Worm (Caenorhabditis elegans) whole organism, L2 larva: ENCODE measurements around the gene Y39B6A.33.

Experiments used
- F13H6.1 ChIP-seq: sonication (generic microtip); optimal IDR thresholded peaks from 2 replicates; lab custom pipeline; 2016; ENCODE audit warnings: missing genetic modification characterization, missing compliant biosample characterization
- Y55F3AM.14 ChIP-seq: fragments of 200-800 bp; sonication (Bioruptor generic); optimal IDR thresholded peaks from 2 replicates; lab custom pipeline; 2018; ENCODE audit warnings: mild to moderate bottlenecking, missing genetic modification characterization, missing compliant biosample characterization
- ZK546.5 ChIP-seq: sonication (generic microtip); optimal IDR thresholded peaks from 2 replicates; lab custom pipeline; 2017; ENCODE audit warnings: missing biosample characterization, missing genetic modification characterization
- aly-2 ChIP-seq: fragments of 150-350 bp; optimal IDR thresholded peaks from 2 replicates; lab custom pipeline; 2014; ENCODE audit warnings: missing biosample characterization, missing genetic modification characterization
- blmp-1 ChIP-seq: sonication (generic microtip); optimal IDR thresholded peaks from 2 replicates; lab custom pipeline; 2017; ENCODE audit warnings: missing genetic modification characterization, mild to moderate bottlenecking, missing compliant biosample characterization, antibody characterized with exemption, moderate library complexity; ENCODE audit not compliant: insufficient read depth
- ceh-16 ChIP-seq: fragments of 150-350 bp; optimal IDR thresholded peaks from 2 replicates; lab custom pipeline; 2014; ENCODE audit warnings: missing biosample characterization, missing genetic modification characterization
- ceh-82 ChIP-seq: fragments of 150-350 bp; optimal IDR thresholded peaks from 2 replicates; lab custom pipeline; 2014; ENCODE audit warnings: missing biosample characterization, missing genetic modification characterization
- crh-2 ChIP-seq: sonication (generic microtip); optimal IDR thresholded peaks from 2 replicates; lab custom pipeline; 2017; ENCODE audit warnings: missing biosample characterization, missing genetic modification characterization
- dmd-4 ChIP-seq: sonication (generic microtip); optimal IDR thresholded peaks from 2 replicates; lab custom pipeline; 2017; ENCODE audit warnings: missing biosample characterization, missing genetic modification characterization
- elt-3 ChIP-seq: sonication (generic microtip); optimal IDR thresholded peaks from 2 replicates; lab custom pipeline; 2017; ENCODE audit warnings: missing biosample characterization, missing genetic modification characterization
- fos-1 ChIP-seq: fragments of 150-350 bp; optimal IDR thresholded peaks from 2 replicates; lab custom pipeline; 2014; ENCODE audit warnings: missing biosample characterization, missing genetic modification characterization
- gmeb-1 ChIP-seq: fragments of 150-350 bp; optimal IDR thresholded peaks from 2 replicates; lab custom pipeline; 2014; ENCODE audit warnings: missing biosample characterization, missing genetic modification characterization
- lin-11 ChIP-seq: fragments of 150-350 bp; sonication (generic microtip); optimal IDR thresholded peaks from 2 replicates; lab custom pipeline; 2014; ENCODE audit warnings: missing biosample characterization, missing genetic modification characterization, inconsistent platforms, mixed read lengths
- lin-13 ChIP-seq: fragments of 150-350 bp; optimal IDR thresholded peaks from 2 replicates; lab custom pipeline; 2014; ENCODE audit warnings: missing biosample characterization, missing genetic modification reagents, missing genetic modification characterization
- mbf-1 ChIP-seq: sonication (generic microtip); optimal IDR thresholded peaks from 2 replicates; lab custom pipeline; 2017; ENCODE audit warnings: missing biosample characterization, missing genetic modification characterization
- nhr-10 ChIP-seq: sonication (generic microtip); optimal IDR thresholded peaks from 2 replicates; lab custom pipeline; 2017; ENCODE audit warnings: missing biosample characterization, missing genetic modification characterization
- nhr-12 ChIP-seq: fragments of 150-350 bp; optimal IDR thresholded peaks from 2 replicates; lab custom pipeline; 2014; ENCODE audit warnings: missing biosample characterization, missing genetic modification characterization
- nhr-129 ChIP-seq: fragments of 150-350 bp; optimal IDR thresholded peaks from 2 replicates; lab custom pipeline; 2014; ENCODE audit warnings: missing biosample characterization, missing genetic modification characterization
- nhr-21 ChIP-seq: fragments of 150-350 bp; optimal IDR thresholded peaks from 2 replicates; lab custom pipeline; 2014; ENCODE audit warnings: missing biosample characterization, missing genetic modification characterization
- nhr-237 ChIP-seq: fragments of 150-350 bp; optimal IDR thresholded peaks from 2 replicates; lab custom pipeline; 2014; ENCODE audit warnings: missing biosample characterization, missing genetic modification characterization
- nhr-6 ChIP-seq: fragments of 150-350 bp; optimal IDR thresholded peaks from 2 replicates; lab custom pipeline; 2014; ENCODE audit warnings: missing biosample characterization, missing genetic modification characterization
- nhr-77 ChIP-seq: fragments of 150-350 bp; optimal IDR thresholded peaks from 2 replicates; lab custom pipeline; 2014; ENCODE audit warnings: missing biosample characterization, missing genetic modification characterization
- sem-4 ChIP-seq: fragments of 150-350 bp; optimal IDR thresholded peaks from 2 replicates; lab custom pipeline; 2014; ENCODE audit warnings: missing biosample characterization, missing genetic modification reagents, missing genetic modification characterization
- skn-1 ChIP-seq: sonication (generic microtip); optimal IDR thresholded peaks from 2 replicates; lab custom pipeline; 2017; ENCODE audit warnings: missing biosample characterization, missing genetic modification characterization
- sma-3 ChIP-seq: sonication (generic microtip); optimal IDR thresholded peaks from 2 replicates; lab custom pipeline; 2016; ENCODE audit warnings: missing genetic modification reagents, missing genetic modification characterization, missing compliant biosample characterization
- sma-9 ChIP-seq, 2 experiments: fragments of 150-350 bp in 1 of 2; sonication (generic microtip) in 1 of 2; optimal IDR thresholded peaks; 2 replicates each; lab custom pipeline; 2014 to 2016; ENCODE audit warnings: missing genetic modification characterization in 2 of 2, mild to moderate bottlenecking in 1 of 2, missing biosample characterization in 1 of 2, missing compliant biosample characterization in 1 of 2, missing genetic modification reagents in 1 of 2, moderate library complexity in 1 of 2
- unc-55 ChIP-seq: fragments of 150-350 bp; sonication (generic microtip); optimal IDR thresholded peaks from 3 replicates; lab custom pipeline; 2014; ENCODE audit warnings: missing biosample characterization, missing genetic modification reagents, missing genetic modification characterization
- unc-62 ChIP-seq: fragments of 150-350 bp; optimal IDR thresholded peaks from 2 replicates; lab custom pipeline; 2014; ENCODE audit warnings: missing biosample characterization, missing genetic modification reagents, missing genetic modification characterization
- zag-1 ChIP-seq: fragments of 150-350 bp; optimal IDR thresholded peaks from 2 replicates; lab custom pipeline; 2014; ENCODE audit warnings: missing biosample characterization, missing genetic modification characterization
- ztf-1 ChIP-seq: fragments of 200-800 bp; sonication (Bioruptor generic); conservative IDR thresholded peaks from 2 replicates; pipeline ENCODE4 v1.3.6; 2022; ENCODE audit warnings: missing genetic modification characterization, missing compliant biosample characterization
- ztf-11 ChIP-seq: sonication (generic microtip); optimal IDR thresholded peaks from 2 replicates; lab custom pipeline; 2017; ENCODE audit warnings: missing biosample characterization, missing genetic modification characterization
- ztf-4 ChIP-seq: fragments of 150-350 bp; optimal IDR thresholded peaks from 2 replicates; lab custom pipeline; 2014; ENCODE audit warnings: missing biosample characterization, missing genetic modification characterization

Y39B6A.33 gene

DNA sequence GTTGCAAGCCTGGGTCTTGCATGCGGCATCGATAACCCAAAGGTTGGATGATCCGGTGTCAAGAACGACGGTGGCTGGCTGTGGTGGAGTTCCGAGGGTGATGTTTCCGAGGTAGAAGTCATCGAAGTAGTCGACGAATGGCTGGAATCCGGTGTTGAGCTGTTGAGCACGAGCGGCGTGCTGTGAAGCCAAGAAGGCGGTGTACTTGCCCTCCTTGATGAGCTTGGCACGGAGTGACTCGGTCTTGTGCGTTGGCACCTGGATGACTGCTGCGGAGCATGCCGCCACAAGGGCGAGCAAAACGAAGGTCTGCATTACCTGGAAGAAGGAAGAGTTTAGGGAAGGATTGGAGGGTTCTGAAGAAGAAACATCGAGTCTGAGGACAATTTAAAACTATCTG, 48.7 kb downstream of the Y39B6A.33 start, which contains the start of gene asp-1:
Gene asp-1 (minus strand): TSS at position 315 of the 400 bp plus-strand sequence.
- TF ChIP-seq F13H6.1 (no peak), nhr-129 (tag; lab: Kevin White, UChicago) (peak; percentile 10), sma-9 (GFP tag; optimal IDR thresholded peaks at IDR 0.05; lab: Kevin White, UChicago) (no peak), sma-9 (tag; optimal IDR thresholded peaks at IDR 0.05; lab: Kevin White, UChicago) (no peak), ceh-16 (tag; lab: Kevin White, UChicago) (no peak), lin-13 (GFP tag; lab: Kevin White, UChicago) (no peak), zag-1 (tag; lab: Kevin White, UChicago) (no peak), nhr-10 (tag; lab: Kevin White, UChicago) (no peak), unc-55 (GFP tag; lab: Kevin White, UChicago) (no peak), ZK546.5 (no peak), nhr-237 (tag; lab: Kevin White, UChicago) (no peak), gmeb-1 (peak; percentile 24), Y55F3AM.14 (peak; percentile 9)

- TF ChIP-seq mbf-1 (tag; lab: Kevin White, UChicago) (no peak), crh-2 (tag; lab: Kevin White, UChicago) (no peak), fos-1 (no peak), ZK546.5 (no peak), lin-11 (tag; lab: Kevin White, UChicago) (no peak), sem-4 (no peak), ceh-82 (tag; lab: Kevin White, UChicago) (no peak)
- TF ChIP-seq, all 48 proteins: peak for 0
Observed at ce11 chrV:19050888-19051287, 49.1 kb downstream of the Y39B6A.33 start.

DNA sequence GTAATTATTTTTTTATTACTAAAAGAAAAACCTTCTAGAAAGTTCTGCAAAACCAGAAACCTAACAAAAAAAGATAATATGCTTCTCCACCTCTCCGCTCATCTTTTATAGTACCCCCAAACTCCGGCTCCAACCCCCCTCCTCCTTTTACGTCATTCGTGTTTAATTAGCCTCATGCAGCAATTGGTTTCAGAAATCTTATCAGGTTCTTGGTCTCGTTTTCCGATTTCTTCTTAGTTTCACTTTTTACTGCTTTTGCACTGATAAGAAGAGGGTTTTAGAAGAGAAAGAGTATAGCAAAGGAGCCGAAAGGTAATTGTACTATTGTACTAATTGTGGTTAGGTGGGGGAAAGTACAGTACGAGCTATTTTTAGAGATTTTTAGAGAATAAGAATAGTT, 49.7 kb downstream of the Y39B6A.33 start:
- TF ChIP-seq crh-2 (tag; lab: Kevin White, UChicago): peak; percentile 58
- TF ChIP-seq ztf-11 (tag; lab: Kevin White, UChicago): no peak
- peak; percentile 16 for TF ChIP-seq blmp-1
- TF ChIP-seq nhr-21: no peak
- no peak for TF ChIP-seq nhr-237 (tag; lab: Kevin White, UChicago)
- no peak for TF ChIP-seq aly-2
- peak; percentile 36 for TF ChIP-seq sma-9 (GFP tag; optimal IDR thresholded peaks at IDR 0.05; lab: Kevin White, UChicago)
- no peak for TF ChIP-seq sma-9 (tag; optimal IDR thresholded peaks at IDR 0.05; lab: Kevin White, UChicago)
- no peak for TF ChIP-seq unc-62
- TF ChIP-seq fos-1: peak; percentile 39
- TF ChIP-seq elt-3: no peak
- TF ChIP-seq gmeb-1: no peak
- no peak for TF ChIP-seq nhr-129 (tag; lab: Kevin White, UChicago)
- TF ChIP-seq unc-55 (GFP tag; lab: Kevin White, UChicago): no peak
- TF ChIP-seq nhr-77: no peak
- peak; percentile 16 for TF ChIP-seq F13H6.1

ce11 chrV:19053281-19053680, 51.5 kb downstream of the Y39B6A.33 start:
- TF ChIP-seq ztf-1: no peak
- peak; percentile 39 for TF ChIP-seq gmeb-1
- TF ChIP-seq sma-3 (GFP tag; lab: Kevin White, UChicago): peak; percentile 29
- no peak for TF ChIP-seq nhr-12 (tag; lab: Kevin White, UChicago)
- TF ChIP-seq sem-4: no peak
- no peak for TF ChIP-seq ceh-16 (tag; lab: Kevin White, UChicago)
- TF ChIP-seq fos-1: peak; percentile 65
- no peak for TF ChIP-seq ztf-4 (tag; lab: Kevin White, UChicago)
- TF ChIP-seq crh-2 (tag; lab: Kevin White, UChicago): peak; percentile 86
- no peak for TF ChIP-seq dmd-4 (tag; lab: Kevin White, UChicago)
- TF ChIP-seq nhr-129 (tag; lab: Kevin White, UChicago): no peak
- TF ChIP-seq nhr-6: no peak
- no peak for TF ChIP-seq elt-3
- TF ChIP-seq skn-1 (tag; lab: Kevin White, UChicago): peak; percentile 24
